Fruit fly (Drosophila melanogaster) whole organism, embryonic: Measurements from ENCODE around the gene Dscam3.

Experiments used
- Adf1 ChIP-seq: fragments of 200-800 bp; sonication (Bioruptor generic); IDR thresholded peaks from 2 replicates; pipeline ENCODE4 v1.3.6; 2022; ENCODE audit warnings: missing biosample characterization, missing genetic modification characterization
- Atf3 ChIP-seq: fragments of 200-800 bp; sonication (Bioruptor generic); optimal IDR thresholded peaks from 3 replicates; lab custom pipeline; 2016; ENCODE audit warnings: missing biosample characterization, missing genetic modification characterization
- B-H2 ChIP-seq: fragments of 200-800 bp; sonication (Bioruptor generic); optimal IDR thresholded peaks from 2 replicates; lab custom pipeline; 2018; ENCODE audit warnings: missing biosample characterization, mild to moderate bottlenecking, missing genetic modification characterization
- CG10209 ChIP-seq: fragments of 200-800 bp; sonication (Bioruptor generic); optimal IDR thresholded peaks from 3 replicates; lab custom pipeline; 2017; ENCODE audit warnings: missing biosample characterization, mild to moderate bottlenecking, missing genetic modification characterization, missing genetic modification reagents
- CG10543 ChIP-seq: fragments of 200-800 bp; sonication (Bioruptor generic); optimal IDR thresholded peaks from 3 replicates; lab custom pipeline; 2017; ENCODE audit warnings: missing biosample characterization, mild to moderate bottlenecking, missing genetic modification characterization, moderate library complexity
- CG11723 ChIP-seq: fragments of 200-800 bp; sonication (Bioruptor generic); optimal IDR thresholded peaks from 2 replicates; lab custom pipeline; 2017; ENCODE audit warnings: missing biosample characterization, mild to moderate bottlenecking, missing genetic modification characterization
- CG14965 ChIP-seq: fragments of 200-800 bp; sonication (Bioruptor generic); optimal IDR thresholded peaks from 2 replicates; lab custom pipeline; 2016; ENCODE audit warnings: missing biosample characterization, missing genetic modification characterization, borderline replicate concordance
- CG1647 ChIP-seq: fragments of 200-800 bp; sonication (Bioruptor generic); optimal IDR thresholded peaks from 3 replicates; lab custom pipeline; 2016; ENCODE audit warnings: missing biosample characterization, missing genetic modification characterization
- CG16779 ChIP-seq: fragments of 200-800 bp; sonication (Bioruptor generic); IDR thresholded peaks from 2 replicates; pipeline ENCODE4 v1.3.6; 2022; ENCODE audit warnings: missing biosample characterization, missing genetic modification characterization
- CG17186 ChIP-seq: fragments of 200-800 bp; sonication (Bioruptor generic); optimal IDR thresholded peaks from 3 replicates; lab custom pipeline; 2017; ENCODE audit warnings: missing biosample characterization, missing genetic modification reagents, missing genetic modification characterization
- CG17385 ChIP-seq: fragments of 200-800 bp; sonication (Bioruptor generic); optimal IDR thresholded peaks from 3 replicates; lab custom pipeline; 2018; ENCODE audit warnings: missing biosample characterization, mild to moderate bottlenecking, missing genetic modification characterization
- CG30403 ChIP-seq: fragments of 200-800 bp; sonication (Bioruptor generic); optimal IDR thresholded peaks from 3 replicates; lab custom pipeline; 2016; ENCODE audit warnings: missing biosample characterization, missing genetic modification characterization
- CG33213 ChIP-seq: fragments of 200-800 bp; sonication (Bioruptor generic); optimal IDR thresholded peaks from 3 replicates; lab custom pipeline; 2016; ENCODE audit warnings: missing biosample characterization, missing genetic modification characterization
- CG4360 ChIP-seq: fragments of 200-800 bp; sonication (Bioruptor generic); IDR thresholded peaks from 2 replicates; pipeline ENCODE4 v1.3.6; 2022; ENCODE audit warnings: missing biosample characterization, missing genetic modification characterization
- CG4730 ChIP-seq: fragments of 200-800 bp; sonication (Bioruptor generic); IDR thresholded peaks from 2 replicates; pipeline ENCODE4 v1.3.6; 2022; ENCODE audit warnings: missing biosample characterization, missing genetic modification characterization
- CG6689 ChIP-seq: fragments of 200-800 bp; sonication (Bioruptor generic); IDR thresholded peaks from 2 replicates; pipeline ENCODE4 v1.3.6; 2022; ENCODE audit warnings: missing biosample characterization, missing genetic modification characterization
- CG7372 ChIP-seq: fragments of 200-800 bp; sonication (Bioruptor generic); IDR thresholded peaks from 2 replicates; pipeline ENCODE4 v1.3.6; 2022; ENCODE audit warnings: missing biosample characterization, missing genetic modification characterization
- CG8388 ChIP-seq: fragments of 200-800 bp; sonication (Bioruptor generic); optimal IDR thresholded peaks from 2 replicates; lab custom pipeline; 2019; ENCODE audit warnings: missing biosample characterization, mild to moderate bottlenecking, missing genetic modification characterization, moderate library complexity
- CG8765 ChIP-seq: fragments of 200-800 bp; sonication (Bioruptor generic); IDR thresholded peaks from 2 replicates; pipeline ENCODE4 v1.3.6; 2022; ENCODE audit warnings: missing biosample characterization, missing genetic modification characterization
- CG8944 ChIP-seq: fragments of 200-800 bp; sonication (Bioruptor generic); optimal IDR thresholded peaks from 3 replicates; lab custom pipeline; 2016; ENCODE audit warnings: missing biosample characterization, missing genetic modification characterization
- Fer1 ChIP-seq: fragments of 200-800 bp; sonication (Bioruptor generic); optimal IDR thresholded peaks from 2 replicates; lab custom pipeline; 2017; ENCODE audit warnings: missing biosample characterization, mild to moderate bottlenecking, missing genetic modification characterization
- Gsc ChIP-seq: fragments of 200-800 bp; sonication (Bioruptor generic); IDR thresholded peaks from 2 replicates; pipeline ENCODE4 v1.3.6; 2022; ENCODE audit warnings: missing biosample characterization, missing genetic modification characterization
- HmgZ ChIP-seq: fragments of 200-800 bp; sonication (Bioruptor generic); optimal IDR thresholded peaks from 2 replicates; lab custom pipeline; 2018; ENCODE audit warnings: missing biosample characterization, mild to moderate bottlenecking, missing genetic modification characterization
- Kr ChIP-seq: fragments of 200-800 bp; sonication (Bioruptor generic); optimal IDR thresholded peaks from 2 replicates; lab custom pipeline; 2017; ENCODE audit warnings: missing biosample characterization, mild to moderate bottlenecking, missing genetic modification characterization
- Mrtf ChIP-seq: fragments of 200-800 bp; sonication (Bioruptor generic); IDR thresholded peaks from 3 replicates; pipeline ENCODE4 v1.3.6; 2022; ENCODE audit warnings: missing biosample characterization, missing genetic modification characterization
- Nf-YA ChIP-seq: fragments of 200-800 bp; sonication (Bioruptor generic); IDR thresholded peaks from 2 replicates; pipeline ENCODE4 v1.3.6; 2022; ENCODE audit warnings: missing biosample characterization, missing genetic modification characterization
- Pdp1 ChIP-seq, 2 experiments: fragments of 200-800 bp; sonication (Bioruptor generic); optimal IDR thresholded peaks; 3 replicates each; lab custom pipeline; 2016; ENCODE audit warnings: missing biosample characterization in 2 of 2, missing genetic modification characterization in 2 of 2, mild to moderate bottlenecking in 1 of 2, moderate library complexity in 1 of 2
- Ptx1 ChIP-seq: fragments of 200-800 bp; sonication (Bioruptor generic); IDR thresholded peaks from 2 replicates; pipeline ENCODE4 v1.3.6; 2022; ENCODE audit warnings: missing biosample characterization, missing genetic modification characterization
- Usf ChIP-seq: fragments of 200-800 bp; sonication (Bioruptor generic); optimal IDR thresholded peaks from 2 replicates; lab custom pipeline; 2017; ENCODE audit warnings: missing genotype, missing biosample characterization, missing genetic modification characterization
- Xrp1 ChIP-seq: fragments of 200-800 bp; sonication (Bioruptor generic); IDR thresholded peaks from 2 replicates; pipeline ENCODE4 v1.3.6; 2022; ENCODE audit warnings: missing biosample characterization, missing genetic modification characterization
- crp ChIP-seq, 2 experiments: fragments of 200-800 bp; sonication (Bioruptor generic); optimal IDR thresholded peaks; 2 replicates in 1 of 2; 3 replicates in 1 of 2; lab custom pipeline; 2017; ENCODE audit warnings: missing biosample characterization in 2 of 2, missing genetic modification characterization in 2 of 2, mild to moderate bottlenecking in 1 of 2, moderate library complexity in 1 of 2
- disco-r ChIP-seq: fragments of 200-800 bp; sonication (Bioruptor generic); optimal IDR thresholded peaks from 2 replicates; lab custom pipeline; 2016; ENCODE audit warnings: missing biosample characterization, missing genetic modification characterization
- eyg ChIP-seq: fragments of 200-800 bp; sonication (Bioruptor generic); optimal IDR thresholded peaks from 3 replicates; lab custom pipeline; 2016; ENCODE audit warnings: missing biosample characterization, missing genetic modification characterization
- gem ChIP-seq: fragments of 200-800 bp; sonication (Bioruptor generic); optimal IDR thresholded peaks from 2 replicates; lab custom pipeline; 2019; ENCODE audit warnings: missing biosample characterization, mild to moderate bottlenecking, missing genetic modification characterization, moderate library complexity
- gfzf ChIP-seq: fragments of 200-800 bp; sonication (Bioruptor generic); optimal IDR thresholded peaks from 2 replicates; lab custom pipeline; 2016; ENCODE audit warnings: missing biosample characterization, mild to moderate bottlenecking, missing genetic modification characterization, moderate library complexity
- grn ChIP-seq: fragments of 200-800 bp; sonication (Bioruptor generic); optimal IDR thresholded peaks from 3 replicates; lab custom pipeline; 2017; ENCODE audit warnings: missing biosample characterization, missing genetic modification characterization
- gro ChIP-seq: fragments of 200-800 bp; sonication (Bioruptor generic); optimal IDR thresholded peaks from 2 replicates; lab custom pipeline; 2016; ENCODE audit warnings: missing biosample characterization, missing genetic modification characterization
- jing ChIP-seq: fragments of 200-800 bp; sonication (Bioruptor generic); optimal IDR thresholded peaks from 2 replicates; lab custom pipeline; 2018; ENCODE audit warnings: missing biosample characterization, mild to moderate bottlenecking, missing genetic modification characterization
- knrl ChIP-seq: fragments of 200-800 bp; sonication (Bioruptor generic); IDR thresholded peaks from 3 replicates; pipeline ENCODE4 v1.3.6; 2022; ENCODE audit warnings: missing biosample characterization, missing genetic modification characterization; ENCODE audit not compliant: partially characterized antibody
- lab ChIP-seq: fragments of 200-800 bp; sonication (Bioruptor generic); optimal IDR thresholded peaks from 3 replicates; lab custom pipeline; 2017; ENCODE audit warnings: missing biosample characterization, missing genetic modification characterization, mild to moderate bottlenecking, moderate library complexity, missing genetic modification reagents
- maf-S ChIP-seq: fragments of 200-800 bp; sonication (Bioruptor generic); optimal IDR thresholded peaks from 2 replicates; lab custom pipeline; 2016; ENCODE audit warnings: missing biosample characterization, missing genetic modification characterization
- onecut ChIP-seq: fragments of 200-800 bp; sonication (Bioruptor generic); IDR thresholded peaks from 2 replicates; pipeline ENCODE4 v1.3.6; 2022; ENCODE audit warnings: missing biosample characterization, missing genetic modification characterization
- pita ChIP-seq: fragments of 200-800 bp; sonication (Bioruptor generic); optimal IDR thresholded peaks from 2 replicates; lab custom pipeline; 2017; ENCODE audit warnings: missing biosample characterization, mild to moderate bottlenecking, missing genetic modification characterization
- psq ChIP-seq: fragments of 200-800 bp; sonication (Bioruptor generic); optimal IDR thresholded peaks from 2 replicates; lab custom pipeline; 2017; ENCODE audit warnings: missing biosample characterization, missing genetic modification characterization
- sob ChIP-seq: fragments of 200-800 bp; sonication (Bioruptor generic); IDR thresholded peaks from 2 replicates; pipeline ENCODE4 v1.3.6; 2022; ENCODE audit warnings: missing biosample characterization, missing genetic modification characterization
- sr ChIP-seq: fragments of 200-800 bp; sonication (Bioruptor generic); IDR thresholded peaks from 3 replicates; pipeline ENCODE4 v1.3.6; 2022; ENCODE audit warnings: missing biosample characterization, missing genetic modification characterization
- unpg ChIP-seq: fragments of 200-800 bp; sonication (Bioruptor generic); optimal IDR thresholded peaks from 3 replicates; lab custom pipeline; 2018; ENCODE audit warnings: missing biosample characterization, mild to moderate bottlenecking, missing genetic modification characterization, moderate library complexity
- wdn ChIP-seq: fragments of 200-800 bp; sonication (Bioruptor generic); IDR thresholded peaks from 2 replicates; pipeline ENCODE4 v1.3.6; 2022; ENCODE audit warnings: missing biosample characterization, missing genetic modification characterization
- wor ChIP-seq: fragments of 200-800 bp; sonication (Bioruptor generic); IDR thresholded peaks from 2 replicates; pipeline ENCODE4 v1.3.6; 2022; ENCODE audit warnings: missing biosample characterization, missing genetic modification characterization
- z ChIP-seq: fragments of 200-800 bp; sonication (Bioruptor generic); IDR thresholded peaks from 3 replicates; pipeline ENCODE4 v1.3.6; 2022; ENCODE audit warnings: missing biosample characterization, missing genetic modification characterization
- zen ChIP-seq: fragments of 200-800 bp; sonication (Bioruptor generic); optimal IDR thresholded peaks from 3 replicates; lab custom pipeline; 2018; ENCODE audit warnings: missing biosample characterization, mild to moderate bottlenecking, missing genetic modification characterization, moderate library complexity

Gene Dscam3

dm6 chr3R:17526059-17526592 lies 20.7 kb upstream of the Dscam3 start (continued):
- TF ChIP-seq gfzf (no peak), CG6689 (no peak), CG10543 (GFP tag; lab: Kevin White, UChicago) (peak; percentile 15), gem (tag; lab: Kevin White, UChicago) (peak; percentile 60), CG4360 (GFP tag; lab: Robert Waterston, UW) (no peak), CG16779 (GFP tag; lab: Robert Waterston, UW) (no peak), disco-r (GFP tag; lab: Kevin White, UChicago) (no peak), zen (tag; lab: Kevin White, UChicago) (no peak), Adf1 (no peak), pita (GFP tag; lab: Kevin White, UChicago) (no peak), maf-S (peak; percentile 30), CG10209 (GFP tag; lab: Kevin White, UChicago) (peak; percentile 24), B-H2 (peak; percentile 18), CG8388 (GFP tag; lab: Kevin White, UChicago) (no peak), CG17385 (GFP tag; lab: Kevin White, UChicago) (peak; percentile 43), Fer1 (GFP tag; lab: Kevin White, UChicago) (peak; percentile 82), CG8765 (no peak), Ptx1 (GFP tag; lab: Robert Waterston, UW) (peak; percentile 51), lab (GFP tag; lab: Kevin White, UChicago) (peak; percentile 84), CG30403 (GFP tag; lab: Kevin White, UChicago) (peak; percentile 24), wor (GFP tag; lab: Robert Waterston, UW) (no peak), sob (GFP tag; lab: Robert Waterston, UW) (no peak), Usf (GFP tag; lab: Kevin White, UChicago) (no peak), Xrp1 (GFP tag; lab: Robert Waterston, UW) (0 out of 2 replicates have a peak, but pooled peaks have one; percentile 10), z (GFP tag; lab: Robert Waterston, UW) (no peak), onecut (GFP tag; lab: Robert Waterston, UW) (0 out of 2 replicates have a peak, but pooled peaks have one; percentile 12), psq (GFP tag; lab: Kevin White, UChicago) (no peak), unpg (peak; percentile 29), CG4730 (GFP tag; lab: Robert Waterston, UW) (no peak), wdn (0 out of 2 replicates have a peak, but pooled peaks have one; percentile 39), jing (GFP tag; lab: Kevin White, UChicago) (no peak), CG1647 (GFP tag; lab: Kevin White, UChicago) (no peak), crp (GFP tag; optimal IDR thresholded peaks at IDR 0.05; lab: Kevin White, UChicago) (no peak), Nf-YA (no peak), sr (no peak), CG14965 (GFP tag; lab: Kevin White, UChicago) (no peak), Mrtf (GFP tag; lab: Robert Waterston, UW) (no peak), Atf3 (GFP tag; lab: Kevin White, UChicago) (no peak), gro (peak; percentile 15), CG7372 (no peak), knrl (GFP tag; lab: Robert Waterston, UW) (no peak), CG17186 (no peak), Pdp1 (GFP tag; optimal IDR thresholded peaks at IDR 0.05; lab: Kevin White, UChicago) (no peak), HmgZ (tag; lab: Kevin White, UChicago) (no peak), CG11723 (GFP tag; lab: Kevin White, UChicago) (no peak), Gsc (GFP tag; lab: Robert Waterston, UW) (no peak), Kr (GFP tag; lab: Kevin White, UChicago) (no peak), eyg (GFP tag; lab: Kevin White, UChicago) (no peak), CG33213 (GFP tag; lab: Kevin White, UChicago) (no peak), grn (no peak), CG8944 (no peak)
